Fruit fly (Drosophila melanogaster): Measurements from ENCODE around the gene Top2.

Gene Top2

DNA sequence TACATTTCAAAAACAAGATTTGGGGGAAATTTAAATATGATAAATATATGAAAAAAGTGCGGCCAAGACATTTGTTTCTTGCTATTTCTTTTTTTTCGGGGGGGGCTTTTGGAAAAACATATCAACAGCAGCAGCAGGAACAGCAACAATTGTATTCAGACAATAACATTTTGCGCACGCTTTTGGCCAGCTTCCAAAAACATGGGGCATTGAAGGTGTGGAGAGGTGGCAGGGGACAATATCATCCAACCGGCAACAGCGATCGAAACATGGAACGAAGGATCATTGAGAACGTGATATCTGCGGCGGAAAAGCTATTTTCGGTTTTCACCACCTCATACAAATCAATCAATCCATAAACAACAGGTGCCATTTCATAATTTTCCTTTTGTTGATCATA is 51.4 kb downstream of the Top2 start:
- TF ChIP-seq CG10543 (GFP tag; optimal IDR thresholded peaks at IDR 0.05) (peak; percentile 24), NfI (GFP tag; optimal IDR thresholded peaks at IDR 0.05) (peak; percentile 22), CG6791 (GFP tag; IDR thresholded peaks at IDR 0.05; ENCODE audit: partially characterized antibody) (0 out of 3 replicates have a peak, but pooled peaks have one; percentile 22), dm (GFP tag; optimal IDR thresholded peaks at IDR 0.05) (no peak), MTF-1 (GFP tag; optimal IDR thresholded peaks at IDR 0.05; ENCODE audit: borderline replicate concordance) (peak; percentile 39), CG12769 (tag; optimal IDR thresholded peaks at IDR 0.05) (peak; percentile 59), CG10979 (tag; optimal IDR thresholded peaks at IDR 0.05) (no peak), cwo (GFP tag; optimal IDR thresholded peaks at IDR 0.05) (peak; percentile 68), CG2889 (GFP tag; IDR thresholded peaks at IDR 0.05) (no peak)

DNA sequence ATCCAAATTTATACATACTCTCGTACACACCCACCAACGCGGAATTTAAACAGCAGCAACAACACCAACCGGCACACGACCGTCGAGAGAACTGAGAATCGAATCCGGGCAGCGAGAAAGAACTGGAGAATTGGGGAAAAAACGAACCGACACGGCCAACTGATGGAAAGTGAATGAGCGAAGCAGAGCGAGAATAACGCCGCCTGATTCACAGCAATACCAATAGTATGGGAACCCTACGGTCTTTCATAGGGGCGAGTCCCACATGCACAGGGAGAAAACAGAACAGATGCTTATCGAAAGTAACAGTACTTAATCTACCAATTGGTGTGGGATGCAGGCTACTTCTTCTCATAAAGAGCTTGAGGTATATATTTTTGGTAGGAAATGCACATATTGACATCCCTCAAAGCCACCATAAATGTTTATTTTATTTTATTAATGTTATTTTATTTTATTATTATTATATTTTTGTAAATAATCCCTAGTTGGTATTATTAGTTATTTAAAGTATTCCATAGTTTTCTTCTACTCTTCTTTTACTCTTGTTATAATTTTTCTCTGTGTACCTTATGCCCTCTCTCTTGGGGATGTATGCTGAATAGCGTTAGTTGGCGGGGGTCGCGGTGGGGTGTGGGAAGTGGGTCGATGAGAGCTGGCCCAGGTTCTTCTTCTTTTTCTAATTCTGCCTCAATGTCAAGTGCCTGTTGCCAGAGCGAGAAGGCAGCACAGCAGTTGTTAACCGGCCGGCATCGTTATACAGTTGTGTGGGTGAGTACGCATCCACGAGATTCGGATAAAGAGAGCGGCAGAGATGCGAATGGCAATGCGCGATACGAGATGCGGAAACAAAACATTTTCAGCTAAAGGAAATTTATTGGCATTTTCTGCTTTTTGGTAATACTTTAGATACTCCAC is 54.7 kb downstream of the Top2 start, which contains the start of gene CG17544:
Gene CG17544, minus strand, starts transcription at position 177 of the 918 bp plus-strand sequence.
- TF ChIP-seq zfh1 (GFP tag; IDR thresholded peaks at IDR 0.05) (peak; percentile 7; the same call in 1 of the 3 replicates), Side (GFP tag; optimal IDR thresholded peaks at IDR 0.05) (peak; percentile 23), CG8478 (optimal IDR thresholded peaks at IDR 0.05) (no peak), CG16815 (GFP tag; optimal IDR thresholded peaks at IDR 0.05) (peak; percentile 80), zen (tag; optimal IDR thresholded peaks at IDR 0.05) (peak; percentile 62), hkb (optimal IDR thresholded peaks at IDR 0.05) (no peak), hkb (GFP tag; IDR thresholded peaks at IDR 0.05) (no peak; the same call in none of the 2 replicates), CG1529 (GFP tag; optimal IDR thresholded peaks at IDR 0.05) (no peak), CG10366 (GFP tag; IDR thresholded peaks at IDR 0.05) (no peak; the same call in 1 of the 2 replicates), Deaf1 (tag; optimal IDR thresholded peaks at IDR 0.05) (peak; percentile 70), gro (GFP tag; optimal IDR thresholded peaks at IDR 0.05) (peak; percentile 51), gem (tag; optimal IDR thresholded peaks at IDR 0.05) (peak; percentile 90), dpn (GFP tag; optimal IDR thresholded peaks at IDR 0.05) (peak; percentile 33 to 73), MBD-R2 (GFP tag; IDR thresholded peaks at IDR 0.05) (no peak; the same call in 1 of the 2 replicates), Dip3 (GFP tag; optimal IDR thresholded peaks at IDR 0.05) (no peak), CG12744 (GFP tag; optimal IDR thresholded peaks at IDR 0.05) (no peak), BEAF-32 (GFP tag; optimal IDR thresholded peaks at IDR 0.05) (no peak), gcm2 (GFP tag; optimal IDR thresholded peaks at IDR 0.05) (no peak), nmo (GFP tag; optimal IDR thresholded peaks at IDR 0.05) (peak; percentile 56), CG1024 (GFP tag; IDR thresholded peaks at IDR 0.05) (no peak), NC2β (GFP tag; optimal IDR thresholded peaks at IDR 0.05) (no peak), tio (GFP tag; optimal IDR thresholded peaks at IDR 0.05) (peak; percentile 52), prd (optimal IDR thresholded peaks at IDR 0.05) (no peak), prd (GFP tag; IDR thresholded peaks at IDR 0.05) (peak; percentile 71), CG4282 (GFP tag; optimal IDR thresholded peaks at IDR 0.05) (no peak), CG6254 (GFP tag; optimal IDR thresholded peaks at IDR 0.05) (peak; percentile 53), gfzf (GFP tag; optimal IDR thresholded peaks at IDR 0.05) (no peak), tin (GFP tag; optimal IDR thresholded peaks at IDR 0.05) (peak; percentile 49), dati (GFP tag; IDR thresholded peaks at IDR 0.05) (no peak), sd (tag; optimal IDR thresholded peaks at IDR 0.05) (peak; percentile 75), CG31224 (GFP tag; IDR thresholded peaks at IDR 0.05) (peak; percentile 46; the same call in 1 of the 2 replicates), CG17186 (GFP tag; optimal IDR thresholded peaks at IDR 0.05) (no peak), tap (tag; optimal IDR thresholded peaks at IDR 0.05) (peak; percentile 72), CG9876 (GFP tag; optimal IDR thresholded peaks at IDR 0.05) (no peak), bowl (GFP tag; IDR thresholded peaks at IDR 0.05) (no peak), CG30431 (GFP tag; optimal IDR thresholded peaks at IDR 0.05) (peak; percentile 64), YL-1 (GFP tag; optimal IDR thresholded peaks at IDR 0.05) (peak; percentile 31), Vsx1 (GFP tag; optimal IDR thresholded peaks at IDR 0.05) (peak; percentile 53), Bteb2 (GFP tag; optimal IDR thresholded peaks at IDR 0.05) (no peak)

Data from whole organism, embryonic.